Worm (Caenorhabditis elegans): ENCODE measurements around the gene srw-15.
"Not testable (repeated sequence)": the region's sequence is repeated elsewhere in the genome, so short reads cannot be mapped to it uniquely, and the experiment has no call there.

srw-15 gene

ce11 chrV:15207681-15208080 lies 22.7 kb upstream of the srw-15 start, which contains the start of gene C41G6.12:
TSS of gene C41G6.12 (minus strand) at chrV:15207781.
- not testable (repeated sequence) for TF ChIP-seq ceh-58 (GFP tag; IDR thresholded peaks at IDR 0.05); F55B11.4 (tag; optimal IDR thresholded peaks at IDR 0.05; ENCODE audit: borderline replicate concordance, insufficient read depth); egl-18 (GFP tag; IDR thresholded peaks at IDR 0.05)

- not testable (repeated sequence) for TF ChIP-seq egrh-3 (GFP tag; IDR thresholded peaks at IDR 0.05); F49E8.2 (tag; optimal IDR thresholded peaks at IDR 0.05; ENCODE audit: insufficient read depth); pha-4 (tag; optimal IDR thresholded peaks at IDR 0.05)
Measured at ce11 chrV:15211869-15212268, 18.5 kb upstream of the srw-15 start, which contains the start of gene sri-24. TSS of gene sri-24 (plus strand) at chrV:15212169.

- TF ChIP-seq ztf-18 (tag; optimal IDR thresholded peaks at IDR 0.05); Y95B8A.8 (GFP tag; IDR thresholded peaks at IDR 0.05); rec-8 (tag; optimal IDR thresholded peaks at IDR 0.05): not testable (repeated sequence)
Measured at ce11 chrV:15215175-15215574, 15.2 kb upstream of the srw-15 start, which contains the start of gene sri-26. TSS of gene sri-26 (plus strand) at chrV:15215475.

DNA sequence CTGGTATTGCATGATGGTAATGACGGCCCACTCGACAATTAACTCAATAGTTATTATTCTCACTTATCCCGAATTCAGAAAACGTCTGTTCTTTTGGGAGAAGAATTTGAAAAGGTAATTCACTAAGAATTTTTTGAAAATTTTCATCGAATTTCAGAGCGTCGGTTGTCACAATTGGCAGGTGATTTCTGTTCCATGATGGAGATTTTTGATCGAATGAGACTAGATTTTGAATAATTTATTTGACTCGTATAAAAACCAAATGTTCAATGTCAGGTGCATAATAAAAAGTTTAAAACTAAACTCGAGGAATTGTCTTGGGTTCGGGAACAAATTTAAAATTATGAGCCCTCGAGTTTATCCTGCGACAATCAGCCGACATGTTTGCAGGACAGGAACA lies 13.6 kb upstream of the srw-15 start, which contains the start of gene sri-25:
TSS of gene sri-25 (plus strand) at position 301 of the 400 bp plus-strand sequence.
- no peak for TF ChIP-seq him-1 (tag; optimal IDR thresholded peaks at IDR 0.05)
- TF ChIP-seq egrh-3 (GFP tag; IDR thresholded peaks at IDR 0.05), result no peak
- TF ChIP-seq ztf-18 (tag; optimal IDR thresholded peaks at IDR 0.05), result no peak
- no peak for TF ChIP-seq lsy-27 (tag; optimal IDR thresholded peaks at IDR 0.05; ENCODE audit: borderline replicate concordance, insufficient read depth)
- no peak for TF ChIP-seq lin-40 (tag; optimal IDR thresholded peaks at IDR 0.05)
- no peak for TF ChIP-seq snpc-3.4 (tag; optimal IDR thresholded peaks at IDR 0.05)
- TF ChIP-seq hmg-20 (GFP tag; IDR thresholded peaks at IDR 0.05), result no peak
- TF ChIP-seq hmg-1.2 (GFP tag; IDR thresholded peaks at IDR 0.05), result no peak
- no peak for TF ChIP-seq repo-1 (tag; optimal IDR thresholded peaks at IDR 0.05)
- TF ChIP-seq unc-62 (GFP tag; optimal IDR thresholded peaks at IDR 0.05), result no peak
- no peak for TF ChIP-seq lin-26 (GFP tag; IDR thresholded peaks at IDR 0.05)
- no peak for TF ChIP-seq let-607 (tag; optimal IDR thresholded peaks at IDR 0.05)
- TF ChIP-seq nhr-120 (GFP tag; IDR thresholded peaks at IDR 0.05), result no peak
- no peak for TF ChIP-seq lag-1 (GFP tag; IDR thresholded peaks at IDR 0.05)
- TF ChIP-seq ekl-4 (GFP tag; IDR thresholded peaks at IDR 0.05), result no peak
- TF ChIP-seq gei-17 (GFP tag; optimal IDR thresholded peaks at IDR 0.05), result no peak
- TF ChIP-seq efl-1 (GFP tag; optimal IDR thresholded peaks at IDR 0.05), result no peak
- no peak for TF ChIP-seq Y67H2A.10 (GFP tag; conservative IDR thresholded peaks at IDR 0.05)

DNA sequence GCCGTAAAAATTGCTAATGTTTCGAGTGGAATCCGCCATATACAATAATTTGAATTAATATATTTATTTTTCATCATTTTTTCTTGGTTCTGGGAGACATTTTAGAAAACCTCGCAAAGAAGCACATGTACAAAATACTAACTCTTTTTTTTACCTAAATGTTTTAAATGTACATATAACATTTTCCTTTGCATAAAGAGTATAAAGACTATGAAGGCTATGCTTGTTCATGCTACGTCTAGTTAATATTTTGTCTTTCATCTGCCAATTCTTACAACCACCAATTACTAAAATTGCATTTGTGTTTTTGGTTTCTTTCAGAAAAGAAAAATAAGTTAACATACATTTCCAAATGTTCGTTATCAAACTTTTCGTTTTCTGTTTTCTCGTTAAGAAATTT lies 9.0 kb upstream of the srw-15 start, which contains the start of gene irld-25:
TSS of gene irld-25 (plus strand) at position 301 of the 400 bp plus-strand sequence.
- no peak for TF ChIP-seq ztf-22 (GFP tag; optimal IDR thresholded peaks at IDR 0.05)
- TF ChIP-seq ceh-79 (tag; optimal IDR thresholded peaks at IDR 0.05), result no peak
- no peak for TF ChIP-seq lin-54 (GFP tag; optimal IDR thresholded peaks at IDR 0.05)
- TF ChIP-seq attf-5 (GFP tag; optimal IDR thresholded peaks at IDR 0.05), result no peak
- TF ChIP-seq hrde-1 (tag; optimal IDR thresholded peaks at IDR 0.05; ENCODE audit: borderline replicate concordance), result no peak
- TF ChIP-seq egl-44 (GFP tag; IDR thresholded peaks at IDR 0.05), result no peak
- no peak for TF ChIP-seq D2030.7 (GFP tag; IDR thresholded peaks at IDR 0.05)
- no peak for TF ChIP-seq ztf-26 (tag; optimal IDR thresholded peaks at IDR 0.05)
- TF ChIP-seq lsy-27 (tag; optimal IDR thresholded peaks at IDR 0.05; ENCODE audit: borderline replicate concordance, insufficient read depth), result no peak
- TF ChIP-seq F49E8.2 (tag; optimal IDR thresholded peaks at IDR 0.05; ENCODE audit: insufficient read depth), result no peak
- no peak for TF ChIP-seq B0336.3 (GFP tag; IDR thresholded peaks at IDR 0.05)
- no peak for TF ChIP-seq ccch-3 (GFP tag; optimal IDR thresholded peaks at IDR 0.05)

Measured in whole organism, young adult.